Worm (Caenorhabditis elegans): ENCODE results near the gene nol-9.

The nol-9 gene

DNA sequence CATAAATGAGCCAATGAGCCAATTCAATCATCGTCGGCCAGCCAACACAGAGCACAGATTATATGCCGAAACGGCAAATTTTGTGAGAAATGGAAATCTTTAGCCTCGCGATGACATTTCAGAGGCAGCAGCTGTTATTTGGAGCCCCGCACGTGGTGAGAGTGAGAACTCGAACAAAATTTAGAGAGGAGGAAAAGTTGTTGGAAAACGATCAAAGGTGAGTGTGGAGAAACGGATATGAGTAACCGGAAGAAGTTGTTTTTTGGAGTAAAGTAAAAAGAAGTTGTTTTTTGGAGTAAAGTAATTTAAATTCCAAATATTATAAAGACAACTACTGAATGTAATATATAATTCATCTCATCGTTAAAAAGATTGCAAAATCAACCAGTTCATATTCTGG, 23.6 kb upstream of the nol-9 start, which contains the start of gene Y62E10A.13:
TSS of gene Y62E10A.13 (minus strand) at position 326 of the 400 bp plus-strand sequence.
- no peak for TF ChIP-seq F55B11.4 (tag; optimal IDR thresholded peaks at IDR 0.05; ENCODE audit: borderline replicate concordance, insufficient read depth)
- peak; percentile 51 for TF ChIP-seq hrde-1 (tag; optimal IDR thresholded peaks at IDR 0.05; ENCODE audit: borderline replicate concordance)
- TF ChIP-seq egl-18 (GFP tag; IDR thresholded peaks at IDR 0.05), result no peak
- no peak for TF ChIP-seq lin-40 (tag; optimal IDR thresholded peaks at IDR 0.05)
- no peak for TF ChIP-seq aptf-3 (GFP tag; IDR thresholded peaks at IDR 0.05)
- no peak for TF ChIP-seq attf-3 (GFP tag; conservative IDR thresholded peaks at IDR 0.05)
- no peak for TF ChIP-seq lir-1 (GFP tag; conservative IDR thresholded peaks at IDR 0.05)
- TF ChIP-seq dpff-1 (tag; optimal IDR thresholded peaks at IDR 0.05), result peak; percentile 25
- peak; percentile 84; the same call in 1 of the 2 replicates for TF ChIP-seq cebp-2 (GFP tag; IDR thresholded peaks at IDR 0.05)
- TF ChIP-seq ceh-40 (GFP tag; IDR thresholded peaks at IDR 0.05), result no peak
- TF ChIP-seq chd-7 (tag; optimal IDR thresholded peaks at IDR 0.05), result peak; percentile 50
- TF ChIP-seq mxl-1 (tag; optimal IDR thresholded peaks at IDR 0.05), result no peak
- TF ChIP-seq let-607 (tag; optimal IDR thresholded peaks at IDR 0.05), result no peak
- peak; percentile 28 for TF ChIP-seq lsl-1 (GFP tag; optimal IDR thresholded peaks at IDR 0.05)
- TF ChIP-seq pbrm-1 (GFP tag; IDR thresholded peaks at IDR 0.05), result no peak
- TF ChIP-seq ceh-91 (GFP tag; IDR thresholded peaks at IDR 0.05), result no peak
- no peak for TF ChIP-seq egl-44 (GFP tag; IDR thresholded peaks at IDR 0.05)
- TF ChIP-seq ceh-58 (GFP tag; IDR thresholded peaks at IDR 0.05), result no peak
- TF ChIP-seq hmg-1.2 (GFP tag; IDR thresholded peaks at IDR 0.05), result no peak
- TF ChIP-seq ceh-100 (GFP tag; IDR thresholded peaks at IDR 0.05), result no peak
- TF ChIP-seq xnd-1 (tag; optimal IDR thresholded peaks at IDR 0.05), result no peak
- no peak for TF ChIP-seq snpc-4 (GFP tag; optimal IDR thresholded peaks at IDR 0.05)
- peak in 2 of 4 experiments; percentile 8 to 62 for TF ChIP-seq snpc-4 (tag; optimal IDR thresholded peaks at IDR 0.05)
- TF ChIP-seq F37B4.10 (GFP tag; IDR thresholded peaks at IDR 0.05), result no peak
- peak; percentile 46 for TF ChIP-seq F49E8.2 (tag; optimal IDR thresholded peaks at IDR 0.05; ENCODE audit: insufficient read depth)
- no peak for TF ChIP-seq ekl-4 (GFP tag; IDR thresholded peaks at IDR 0.05)
- no peak for TF ChIP-seq F39B2.1 (GFP tag; IDR thresholded peaks at IDR 0.05)
- peak; percentile 53 for TF ChIP-seq F10E7.11 (tag; optimal IDR thresholded peaks at IDR 0.05)
- no peak for TF ChIP-seq F57C9.4 (tag; optimal IDR thresholded peaks at IDR 0.05)
- peak; percentile 61; the same call in 1 of the 2 replicates for TF ChIP-seq B0336.3 (GFP tag; IDR thresholded peaks at IDR 0.05)
- TF ChIP-seq ZK185.1 (tag; optimal IDR thresholded peaks at IDR 0.05; ENCODE audit: poor library complexity, severe bottlenecking), result no peak
- peak; percentile 64 for TF ChIP-seq madf-6 (GFP tag; IDR thresholded peaks at IDR 0.05)
- TF ChIP-seq repo-1 (tag; optimal IDR thresholded peaks at IDR 0.05), result peak; percentile 4
- TF ChIP-seq snpc-1.1 (tag; optimal IDR thresholded peaks at IDR 0.05; ENCODE audit: insufficient read depth), result peak; percentile 14
- TF ChIP-seq snpc-3.4 (tag; optimal IDR thresholded peaks at IDR 0.05), result peak; percentile 24
- peak; percentile 41; the same call in 1 of the 2 replicates for TF ChIP-seq attf-6 (GFP tag; IDR thresholded peaks at IDR 0.05)
- no peak for TF ChIP-seq lag-1 (GFP tag; IDR thresholded peaks at IDR 0.05)
- TF ChIP-seq bed-1 (GFP tag; IDR thresholded peaks at IDR 0.05), result 0 out of 2 replicates have a peak, but pooled peaks have one; percentile 34
- TF ChIP-seq cebp-1 (GFP tag; IDR thresholded peaks at IDR 0.05), result no peak
- TF ChIP-seq cebp-1 (tag; optimal IDR thresholded peaks at IDR 0.05), result no peak
- peak; percentile 25 for TF ChIP-seq lin-54 (GFP tag; optimal IDR thresholded peaks at IDR 0.05)
- no peak for TF ChIP-seq nhr-27 (tag; optimal IDR thresholded peaks at IDR 0.05)
- TF ChIP-seq hsf-1 (GFP tag; IDR thresholded peaks at IDR 0.05), result peak; percentile 63; the same call in 1 of the 2 replicates
- TF ChIP-seq atf-7 (tag; optimal IDR thresholded peaks at IDR 0.05), result peak; percentile 22
- TF ChIP-seq akir-1 (GFP tag; optimal IDR thresholded peaks at IDR 0.05), result no peak
- TF ChIP-seq ztf-26 (tag; optimal IDR thresholded peaks at IDR 0.05), result no peak
- TF ChIP-seq unc-130 (GFP tag; optimal IDR thresholded peaks at IDR 0.05), result peak; percentile 49
- TF ChIP-seq T26A5.8 (tag; optimal IDR thresholded peaks at IDR 0.05), result peak; percentile 67
- TF ChIP-seq C06A6.2 (GFP tag; conservative IDR thresholded peaks at IDR 0.05), result no peak
